Fruit fly (Drosophila melanogaster) S2 (cell line): ENCODE data around the gene Sirt1.

Experiments
- CG8478 ChIP-seq: fragments of >200 bp; optimal IDR thresholded peaks from 2 replicates; lab custom pipeline; 2018
- CTCF ChIP-seq, 2 experiments: fragments of >200 bp; optimal IDR thresholded peaks; 2 replicates each; lab custom pipeline; 2018

Gene Sirt1

dm6 chr2L:13164994-13165801 lies at the start of gene Sirt1:
Gene Sirt1, plus strand, starts transcription at chr2L:13165564.
- TF ChIP-seq CTCF (optimal IDR thresholded peaks at IDR 0.05; lab: Kevin White, UChicago), result no peak
- no peak for TF ChIP-seq CG8478 (lab: Kevin White, UChicago)

dm6 chr2L:13116738-13117137 lies 48.6 kb upstream of the Sirt1 start:
- TF ChIP-seq CG8478 (lab: Kevin White, UChicago) (no peak), CTCF (optimal IDR thresholded peaks at IDR 0.05; lab: Kevin White, UChicago) (no peak)

- TF ChIP-seq CG8478 (lab: Kevin White, UChicago) (no peak), CTCF (optimal IDR thresholded peaks at IDR 0.05; lab: Kevin White, UChicago) (no peak)
Observed at dm6 chr2L:13119034-13119433, 46.3 kb upstream of the Sirt1 start, which contains the start of the genes CG44198 and CG43050. Gene CG44198, minus strand, starts transcription at chr2L:13119134. Gene CG43050, plus strand, starts transcription at chr2L:13119294.

dm6 chr2L:13122526-13122925 lies 42.8 kb upstream of the Sirt1 start:
- TF ChIP-seq CG8478 (lab: Kevin White, UChicago), result no peak

- no peak for TF ChIP-seq CG8478 (lab: Kevin White, UChicago)
Observed at dm6 chr2L:13130291-13130690, 35.1 kb upstream of the Sirt1 start, which contains the start of gene CG5122. Gene CG5122, plus strand, starts transcription at chr2L:13130591.

- TF ChIP-seq CG8478 (lab: Kevin White, UChicago), result no peak
- no peak for TF ChIP-seq CTCF (optimal IDR thresholded peaks at IDR 0.05; lab: Kevin White, UChicago)
Observed at dm6 chr2L:13135929-13136328, 29.4 kb upstream of the Sirt1 start.

- TF ChIP-seq CG8478 (lab: Kevin White, UChicago), result no peak
- no peak for TF ChIP-seq CTCF (optimal IDR thresholded peaks at IDR 0.05; lab: Kevin White, UChicago)
Observed at dm6 chr2L:13140891-13141290, 24.5 kb upstream of the Sirt1 start.

dm6 chr2L:13142803-13143202 lies 22.6 kb upstream of the Sirt1 start, which contains the start of gene CG9928:
Gene CG9928, minus strand, starts transcription at chr2L:13142903.
- TF ChIP-seq CTCF (optimal IDR thresholded peaks at IDR 0.05; lab: Kevin White, UChicago) (no peak), CG8478 (lab: Kevin White, UChicago) (no peak)

- no peak for TF ChIP-seq CTCF (optimal IDR thresholded peaks at IDR 0.05; lab: Kevin White, UChicago)
- TF ChIP-seq CG8478 (lab: Kevin White, UChicago), result no peak
Observed at dm6 chr2L:13143522-13143921, 21.8 kb upstream of the Sirt1 start, which contains the start of gene CG16978. Gene CG16978, minus strand, starts transcription at chr2L:13143622.

- TF ChIP-seq CTCF (optimal IDR thresholded peaks at IDR 0.05; lab: Kevin White, UChicago) (no peak), CG8478 (lab: Kevin White, UChicago) (no peak)
Observed at dm6 chr2L:13145035-13145683, 20.2 kb upstream of the Sirt1 start.

dm6 chr2L:13146254-13146653 lies 19.1 kb upstream of the Sirt1 start:
- TF ChIP-seq CTCF (optimal IDR thresholded peaks at IDR 0.05; lab: Kevin White, UChicago) (no peak), CG8478 (lab: Kevin White, UChicago) (no peak)

- TF ChIP-seq CG8478 (lab: Kevin White, UChicago), result no peak
- TF ChIP-seq CTCF (optimal IDR thresholded peaks at IDR 0.05; lab: Kevin White, UChicago), result no peak
Observed at dm6 chr2L:13154313-13154712, 11.1 kb upstream of the Sirt1 start.

- no peak for TF ChIP-seq CG8478 (lab: Kevin White, UChicago)
- no peak for TF ChIP-seq CTCF (optimal IDR thresholded peaks at IDR 0.05; lab: Kevin White, UChicago)
Observed at dm6 chr2L:13156349-13156748, 9.0 kb upstream of the Sirt1 start.

dm6 chr2L:13157903-13158302 lies 7.5 kb upstream of the Sirt1 start:
- TF ChIP-seq CG8478 (lab: Kevin White, UChicago), result no peak
- TF ChIP-seq CTCF (optimal IDR thresholded peaks at IDR 0.05; lab: Kevin White, UChicago), result no peak

- no peak for TF ChIP-seq CG8478 (lab: Kevin White, UChicago)
- no peak for TF ChIP-seq CTCF (optimal IDR thresholded peaks at IDR 0.05; lab: Kevin White, UChicago)
Observed at dm6 chr2L:13158510-13158909, 6.9 kb upstream of the Sirt1 start, which contains the start of gene Pk34A. Gene Pk34A, plus strand, starts transcription at chr2L:13158810.
